Worm (Caenorhabditis elegans): ENCODE results near the gene hyls-1.

hyls-1 gene

ce11 chrV:7248227-7248953 lies 11.2 kb downstream of the hyls-1 start:
- TF ChIP-seq snpc-3.4 (tag; optimal IDR thresholded peaks at IDR 0.05), result no peak
- no peak for TF ChIP-seq zim-3 (tag; optimal IDR thresholded peaks at IDR 0.05)
- no peak for TF ChIP-seq unc-62 (GFP tag; optimal IDR thresholded peaks at IDR 0.05)
- no peak for TF ChIP-seq athp-1 (tag; optimal IDR thresholded peaks at IDR 0.05)
- TF ChIP-seq nhr-27 (tag; optimal IDR thresholded peaks at IDR 0.05), result no peak

ce11 chrV:7255095-7255494 lies 17.9 kb downstream of the hyls-1 start, which contains the start of gene C05C8.8:
Gene C05C8.8 (minus strand): TSS chrV:7255195.
- TF ChIP-seq F39B2.1 (GFP tag; IDR thresholded peaks at IDR 0.05) (no peak), hlh-12 (tag; optimal IDR thresholded peaks at IDR 0.05) (no peak), ztf-18 (tag; optimal IDR thresholded peaks at IDR 0.05) (no peak), ztf-22 (GFP tag; optimal IDR thresholded peaks at IDR 0.05) (no peak), xnd-1 (tag; optimal IDR thresholded peaks at IDR 0.05) (no peak), chd-7 (tag; optimal IDR thresholded peaks at IDR 0.05) (no peak), nhr-90 (tag; optimal IDR thresholded peaks at IDR 0.05) (no peak), ztf-3 (GFP tag; optimal IDR thresholded peaks at IDR 0.05) (no peak), tbp1 (GFP tag; optimal IDR thresholded peaks at IDR 0.05) (no peak), rpc-1 (optimal IDR thresholded peaks at IDR 0.05) (no peak), rpc-1 (tag; optimal IDR thresholded peaks at IDR 0.05) (no peak), mcd-1 (GFP tag; IDR thresholded peaks at IDR 0.05) (no peak), rec-8 (tag; optimal IDR thresholded peaks at IDR 0.05) (no peak), snpc-1.1 (tag; optimal IDR thresholded peaks at IDR 0.05; ENCODE audit: insufficient read depth) (no peak), die-1 (tag; optimal IDR thresholded peaks at IDR 0.05) (no peak), lin-54 (GFP tag; optimal IDR thresholded peaks at IDR 0.05) (no peak)

- TF ChIP-seq lin-40 (tag; optimal IDR thresholded peaks at IDR 0.05) (no peak), tbp1 (GFP tag; optimal IDR thresholded peaks at IDR 0.05) (no peak), madf-3 (GFP tag; IDR thresholded peaks at IDR 0.05) (no peak), hlh-26 (GFP tag; conservative IDR thresholded peaks at IDR 0.05) (no peak), ztf-22 (GFP tag; optimal IDR thresholded peaks at IDR 0.05) (no peak), pbrm-1 (GFP tag; IDR thresholded peaks at IDR 0.05) (no peak), Y53F4B.3 (GFP tag; IDR thresholded peaks at IDR 0.05) (no peak), tlf-1 (GFP tag; optimal IDR thresholded peaks at IDR 0.05) (no peak)
Observed at ce11 chrV:7258965-7259364, 21.8 kb downstream of the hyls-1 start, which contains the start of gene C13A2.12. Gene C13A2.12 (plus strand): TSS chrV:7259265.

ce11 chrV:7264042-7264441 lies 26.9 kb downstream of the hyls-1 start, which contains the start of gene C13A2.9:
Gene C13A2.9 (minus strand): TSS chrV:7264142.
- no peak for TF ChIP-seq Y53G8AR.9 (GFP tag; conservative IDR thresholded peaks at IDR 0.05)
- TF ChIP-seq unc-130 (GFP tag; optimal IDR thresholded peaks at IDR 0.05), result no peak
- no peak for TF ChIP-seq aptf-3 (GFP tag; IDR thresholded peaks at IDR 0.05)
- TF ChIP-seq F52B5.7 (tag; optimal IDR thresholded peaks at IDR 0.05), result no peak
- no peak for TF ChIP-seq nfya-2 (GFP tag; IDR thresholded peaks at IDR 0.05)
- TF ChIP-seq attf-5 (GFP tag; optimal IDR thresholded peaks at IDR 0.05), result no peak
- no peak for TF ChIP-seq sdz-38 (tag; optimal IDR thresholded peaks at IDR 0.05)
- TF ChIP-seq ceh-91 (GFP tag; IDR thresholded peaks at IDR 0.05), result no peak
- no peak for TF ChIP-seq unc-62 (GFP tag; optimal IDR thresholded peaks at IDR 0.05)
- TF ChIP-seq ceh-100 (GFP tag; IDR thresholded peaks at IDR 0.05), result no peak
- TF ChIP-seq F39B2.1 (GFP tag; IDR thresholded peaks at IDR 0.05), result no peak
- TF ChIP-seq snpc-4 (GFP tag; optimal IDR thresholded peaks at IDR 0.05), result no peak
- TF ChIP-seq snpc-4 (tag; optimal IDR thresholded peaks at IDR 0.05), result no peak
- no peak for TF ChIP-seq lin-40 (tag; optimal IDR thresholded peaks at IDR 0.05)
- no peak for TF ChIP-seq sea-2 (GFP tag; IDR thresholded peaks at IDR 0.05)
- no peak for TF ChIP-seq ztf-22 (GFP tag; optimal IDR thresholded peaks at IDR 0.05)
- TF ChIP-seq F57A8.1 (GFP tag; optimal IDR thresholded peaks at IDR 0.05), result no peak

All from whole organism, young adult.